Fruit fly (Drosophila melanogaster) whole organism, pupa: ENCODE measurements around the gene RpL22.

Source experiments
- CG12605 ChIP-seq: fragments of 200-800 bp; sonication (Bioruptor generic); IDR thresholded peaks from 2 replicates; pipeline ENCODE4 v1.3.6; 2022; ENCODE audit warnings: missing biosample characterization, missing genetic modification characterization
- CG15710 ChIP-seq: fragments of 200-800 bp; sonication (Bioruptor generic); optimal IDR thresholded peaks from 2 replicates; lab custom pipeline; 2018; ENCODE audit warnings: missing biosample characterization, mild to moderate bottlenecking, missing genetic modification characterization, moderate library complexity
- CG34367 ChIP-seq: fragments of 200-800 bp; sonication (Bioruptor generic); optimal IDR thresholded peaks from 2 replicates; lab custom pipeline; 2018; ENCODE audit warnings: missing biosample characterization, mild to moderate bottlenecking, missing genetic modification characterization
- CG9948 ChIP-seq: fragments of 200-800 bp; sonication (Bioruptor generic); optimal IDR thresholded peaks from 2 replicates; lab custom pipeline; 2018; ENCODE audit warnings: missing biosample characterization, mild to moderate bottlenecking, missing genetic modification characterization, moderate library complexity
- EcR ChIP-seq: fragments of 200-800 bp; sonication (Bioruptor generic); optimal IDR thresholded peaks from 3 replicates; lab custom pipeline; 2019; ENCODE audit warnings: missing biosample characterization, missing genetic modification characterization, mild to moderate bottlenecking, moderate library complexity, missing genetic modification reagents
- Pif1A ChIP-seq: fragments of 200-800 bp; sonication (Bioruptor generic); optimal IDR thresholded peaks from 3 replicates; lab custom pipeline; 2016; ENCODE audit warnings: missing biosample characterization, missing genetic modification characterization
- Snoo ChIP-seq: fragments of 200-800 bp; sonication (Bioruptor generic); optimal IDR thresholded peaks from 3 replicates; lab custom pipeline; 2017; ENCODE audit warnings: missing biosample characterization, mild to moderate bottlenecking, missing genetic modification characterization, inconsistent platforms

DNA sequence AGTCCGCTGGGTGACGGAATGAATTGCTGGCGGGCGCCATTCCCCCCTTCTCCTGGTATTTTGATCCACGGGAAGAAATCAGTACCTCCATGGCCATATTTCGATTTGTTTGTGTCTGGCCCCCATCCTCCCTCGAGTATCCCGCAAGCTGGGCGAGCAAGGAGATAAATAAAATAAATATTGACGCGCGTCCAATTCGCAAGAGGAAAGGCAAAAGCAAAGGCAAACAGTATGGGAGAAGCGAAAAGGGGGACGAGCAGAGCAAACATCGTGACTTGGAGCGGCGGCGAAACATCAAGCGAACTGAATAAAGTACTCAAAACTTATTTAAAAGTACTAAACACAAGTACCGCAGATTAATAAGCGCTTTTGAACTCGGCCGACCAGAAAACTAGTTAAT is 3.0 kb upstream of the RpL22 start:
- peak; percentile 61 for TF ChIP-seq Snoo (tag; lab: Kevin White, UChicago)
- no peak for TF ChIP-seq EcR (GFP tag; lab: Kevin White, UChicago)
- peak; percentile 44 for TF ChIP-seq CG34367
- TF ChIP-seq CG15710 (tag; lab: Kevin White, UChicago) = peak; percentile 11
- TF ChIP-seq Pif1A (GFP tag; lab: Kevin White, UChicago) = peak; percentile 60
- 0 out of 2 replicates have a peak, but pooled peaks have one; percentile 7 for TF ChIP-seq CG12605 (GFP tag; lab: Robert Waterston, UW)
- no peak for TF ChIP-seq CG9948
